Worm (Caenorhabditis elegans) whole organism, L3 larva: Measurements from ENCODE around the gene C11E4.8.

Experiments
- R02D3.7 ChIP-seq: fragments of 150-350 bp; optimal IDR thresholded peaks from 2 replicates; lab custom pipeline; 2014; ENCODE audit warnings: missing biosample characterization, missing genetic modification characterization
- ama-1 ChIP-seq: fragments of 150-350 bp; optimal IDR thresholded peaks from 2 replicates; lab custom pipeline; 2018
- ceh-16 ChIP-seq: sonication (generic microtip); optimal IDR thresholded peaks from 2 replicates; lab custom pipeline; 2017; ENCODE audit warnings: missing biosample characterization, missing genetic modification characterization
- elt-3 ChIP-seq, 3 experiments: fragments of 150-350 bp in 1 of 3; sonication (generic microtip) in 2 of 3; optimal IDR thresholded peaks; 2 replicates in 2 of 3; 4 replicates in 1 of 3; lab custom pipeline; 2014 to 2017; ENCODE audit warnings: missing biosample characterization in 3 of 3, missing genetic modification characterization in 3 of 3
- lin-15B ChIP-seq: fragments of 150-350 bp; optimal IDR thresholded peaks from 2 replicates; lab custom pipeline; 2014; ENCODE audit warnings: missing biosample characterization, missing genetic modification characterization
- lin-39 ChIP-seq: fragments of 150-350 bp; optimal IDR thresholded peaks from 2 replicates; lab custom pipeline; 2018; ENCODE audit warnings: missing biosample characterization, missing genetic modification reagents, missing genetic modification characterization
- nhr-237 ChIP-seq: fragments of 150-350 bp; optimal IDR thresholded peaks from 2 replicates; lab custom pipeline; 2014; ENCODE audit warnings: missing biosample characterization, missing genetic modification characterization
- nhr-77 ChIP-seq: fragments of 150-350 bp; optimal IDR thresholded peaks from 2 replicates; lab custom pipeline; 2014; ENCODE audit warnings: missing biosample characterization, missing genetic modification characterization
- pha-4 ChIP-seq: fragments of 150-350 bp; optimal IDR thresholded peaks from 2 replicates; lab custom pipeline; 2014; ENCODE audit warnings: missing biosample characterization, missing genetic modification reagents, missing genetic modification characterization
- pqm-1 ChIP-seq: fragments of 150-350 bp; optimal IDR thresholded peaks from 2 replicates; lab custom pipeline; 2017; ENCODE audit warnings: missing biosample characterization, missing genetic modification characterization, inconsistent platforms
- skn-1 ChIP-seq: fragments of 150-350 bp; optimal IDR thresholded peaks from 2 replicates; lab custom pipeline; 2014; ENCODE audit warnings: missing biosample characterization, missing genetic modification characterization
- unc-62 ChIP-seq: fragments of 150-350 bp; sonication (generic microtip); optimal IDR thresholded peaks from 4 replicates; lab custom pipeline; 2014; ENCODE audit warnings: missing biosample characterization, missing genetic modification reagents, missing genetic modification characterization

- TF ChIP-seq nhr-77 (tag; lab: Kevin White, UChicago) (no peak), pqm-1 (tag; lab: Kevin White, UChicago) (peak; percentile 63), nhr-237 (no peak), ceh-16 (tag; lab: Kevin White, UChicago) (no peak), elt-3 (tag; optimal IDR thresholded peaks at IDR 0.05; lab: Kevin White, UChicago) (no peak), R02D3.7 (tag; lab: Kevin White, UChicago) (no peak), lin-15B (no peak), unc-62 (GFP tag; lab: Kevin White, UChicago) (no peak), skn-1 (no peak), pha-4 (tag; lab: Kevin White, UChicago) (peak; percentile 14), ama-1 (lab: Kevin White, UChicago) (no peak), lin-39 (no peak)
These were observed 60.0 kb downstream of the C11E4.8 start, which contains the start of gene ifp-1 for ce11 chrX:9680119-9680682.
